Worm (Caenorhabditis elegans): ENCODE results near the gene Y43D4A.6.

The Y43D4A.6 gene

DNA sequence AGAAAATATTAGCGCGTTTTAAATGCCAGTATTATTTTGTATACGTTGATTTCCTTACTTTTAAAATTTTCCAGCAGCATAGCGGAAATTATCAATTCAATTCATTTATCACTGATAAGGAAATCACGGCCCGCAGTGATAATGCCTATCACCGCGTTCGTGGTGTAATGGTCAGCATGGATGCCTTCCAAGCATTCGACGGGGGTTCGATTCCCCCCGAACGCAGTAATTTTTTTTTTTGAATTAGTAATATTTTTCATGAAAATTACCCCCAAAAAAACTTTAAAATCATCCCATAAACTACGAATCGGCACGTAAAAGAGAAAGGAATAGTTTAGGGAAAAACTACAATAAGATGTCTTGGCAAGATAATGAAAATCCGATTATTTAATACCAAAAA is 12.1 kb upstream of the Y43D4A.6 start:
- peak; percentile 67; the same call in 1 of the 2 replicates for TF ChIP-seq Y105C5A.15 (GFP tag; IDR thresholded peaks at IDR 0.05)
- TF ChIP-seq snpc-1.2 (GFP tag; IDR thresholded peaks at IDR 0.05) = peak; percentile 98
- TF ChIP-seq F37D6.2 (tag; optimal IDR thresholded peaks at IDR 0.05) = no peak
- peak in 1 of 2 experiments; percentile 85 for TF ChIP-seq daf-16 (GFP tag; optimal IDR thresholded peaks at IDR 0.05)
- TF ChIP-seq daf-16 (tag; optimal IDR thresholded peaks at IDR 0.05) = peak; percentile 40
- peak; percentile 17 for TF ChIP-seq spr-3 (GFP tag; optimal IDR thresholded peaks at IDR 0.05)
- peak; percentile 80; the same call in 1 of the 2 replicates for TF ChIP-seq pha-4 (GFP tag; IDR thresholded peaks at IDR 0.05)
- no peak for TF ChIP-seq pha-4 (tag; optimal IDR thresholded peaks at IDR 0.05)
- TF ChIP-seq lir-3 (tag; optimal IDR thresholded peaks at IDR 0.05) = peak; percentile 34
- TF ChIP-seq gei-8 (GFP tag; optimal IDR thresholded peaks at IDR 0.05) = no peak
- peak; percentile 76 for TF ChIP-seq lin-38 (GFP tag; IDR thresholded peaks at IDR 0.05)
- TF ChIP-seq ceh-20 (GFP tag; IDR thresholded peaks at IDR 0.05) = no peak
- peak; percentile 68; the same call in 1 of the 2 replicates for TF ChIP-seq D1046.2 (GFP tag; IDR thresholded peaks at IDR 0.05)
- peak in 1 of 2 experiments; percentile 47; a peak in 1 of 4 replicates for TF ChIP-seq madf-5 (GFP tag; IDR thresholded peaks at IDR 0.05)
- peak; percentile 78 for TF ChIP-seq madf-9 (GFP tag; conservative IDR thresholded peaks at IDR 0.05)
- peak; percentile 44; the same call in 1 of the 2 replicates for TF ChIP-seq Y48G9A.11 (GFP tag; IDR thresholded peaks at IDR 0.05)
- TF ChIP-seq F26F4.8 (GFP tag; conservative IDR thresholded peaks at IDR 0.05) = peak; percentile 85
- peak; percentile 52 for TF ChIP-seq nhr-48 (tag; optimal IDR thresholded peaks at IDR 0.05)
- no peak for TF ChIP-seq nhr-42 (GFP tag; IDR thresholded peaks at IDR 0.05)
- peak; percentile 39 for TF ChIP-seq sdz-12 (GFP tag; optimal IDR thresholded peaks at IDR 0.05)
- peak; percentile 21 for TF ChIP-seq rbr-2 (tag; optimal IDR thresholded peaks at IDR 0.05)
- TF ChIP-seq zip-11 (GFP tag; IDR thresholded peaks at IDR 0.05) = 0 out of 2 replicates have a peak, but pooled peaks have one; percentile 68
- TF ChIP-seq hlh-30 (tag; optimal IDR thresholded peaks at IDR 0.05; ENCODE audit: insufficient read depth) = no peak
- peak; percentile 44 for TF ChIP-seq dve-1 (tag; optimal IDR thresholded peaks at IDR 0.05; ENCODE audit: insufficient read depth)
- no peak for TF ChIP-seq Y5F2A.4 (GFP tag; optimal IDR thresholded peaks at IDR 0.05)
- TF ChIP-seq lin-13 (GFP tag; optimal IDR thresholded peaks at IDR 0.05) = no peak
- TF ChIP-seq lin-29 (GFP tag; IDR thresholded peaks at IDR 0.05) = peak; percentile 35; the same call in 1 of the 2 replicates
- peak; percentile 68 for TF ChIP-seq spr-1 (tag; optimal IDR thresholded peaks at IDR 0.05)
- TF ChIP-seq daf-8 (GFP tag; IDR thresholded peaks at IDR 0.05) = 0 out of 2 replicates have a peak, but pooled peaks have one; percentile 53
- peak; percentile 56 for TF ChIP-seq unc-130 (GFP tag; optimal IDR thresholded peaks at IDR 0.05)
- TF ChIP-seq nhr-102 (tag; optimal IDR thresholded peaks at IDR 0.05) = peak; percentile 30
- TF ChIP-seq skn-1 (tag; optimal IDR thresholded peaks at IDR 0.05) = no peak
- no peak for TF ChIP-seq tag-97 (GFP tag; IDR thresholded peaks at IDR 0.05)
- 0 out of 2 replicates have a peak, but pooled peaks have one; percentile 55 for TF ChIP-seq arid-1 (GFP tag; conservative IDR thresholded peaks at IDR 0.05)
- TF ChIP-seq mxl-2 (GFP tag; conservative IDR thresholded peaks at IDR 0.05) = 0 out of 2 replicates have a peak, but pooled peaks have one; percentile 42
- TF ChIP-seq vab-7 (GFP tag; IDR thresholded peaks at IDR 0.05) = peak; percentile 81
- TF ChIP-seq ZK546.5 (tag; optimal IDR thresholded peaks at IDR 0.05) = no peak
- no peak for TF ChIP-seq lin-39 (tag; optimal IDR thresholded peaks at IDR 0.05)
- peak; percentile 52; the same call in 1 of the 2 replicates for TF ChIP-seq ZK337.2 (GFP tag; IDR thresholded peaks at IDR 0.05)
- peak; percentile 52 for TF ChIP-seq F49E8.2 (tag; optimal IDR thresholded peaks at IDR 0.05; ENCODE audit: borderline replicate concordance)
- peak; percentile 45; the same call in 1 of the 2 replicates for TF ChIP-seq ceh-44 (GFP tag; IDR thresholded peaks at IDR 0.05)
- peak; percentile 9 for TF ChIP-seq mep-1 (tag; optimal IDR thresholded peaks at IDR 0.05)
- TF ChIP-seq mes-2 (tag; optimal IDR thresholded peaks at IDR 0.05; ENCODE audit: poor library complexity, severe bottlenecking) = no peak
- TF ChIP-seq daf-19 (GFP tag; conservative IDR thresholded peaks at IDR 0.05) = peak; percentile 59; the same call in 1 of the 2 replicates
- peak; percentile 78; the same call in 1 of the 2 replicates for TF ChIP-seq F44E2.7 (GFP tag; IDR thresholded peaks at IDR 0.05)
